Worm (Caenorhabditis elegans) whole organism, young adult: ENCODE results near the gene Y54G9A.5.

Source experiments
- B0019.2 ChIP-seq: fragments of 200-800 bp; sonication (Bioruptor generic); conservative IDR thresholded peaks from 2 replicates; pipeline ENCODE4 v1.3.6; 2022; ENCODE audit warnings: missing genetic modification reagents, missing genetic modification characterization, missing compliant biosample characterization
- B0035.1 ChIP-seq: sonication (generic microtip); optimal IDR thresholded peaks from 2 replicates; lab custom pipeline; 2016; ENCODE audit warnings: missing genetic modification characterization, mild to moderate bottlenecking, missing compliant biosample characterization, missing genotype, missing genetic modification reagents
- F33H1.4 ChIP-seq: fragments of 200-800 bp; sonication (Bioruptor generic); IDR thresholded peaks from 2 replicates; pipeline ENCODE4 v1.3.6; 2022; ENCODE audit warnings: missing genetic modification reagents, missing genetic modification characterization, missing compliant biosample characterization
- F57C9.4 ChIP-seq: sonication (generic microtip); optimal IDR thresholded peaks from 2 replicates; lab custom pipeline; 2017; ENCODE audit warnings: mild to moderate bottlenecking, missing genetic modification characterization, missing compliant biosample characterization
- K12H6.12 ChIP-seq: fragments of 200-800 bp; sonication (Bioruptor generic); optimal IDR thresholded peaks from 2 replicates; lab custom pipeline; 2018; ENCODE audit warnings: mild to moderate bottlenecking, missing genetic modification characterization, missing compliant biosample characterization
- T07F8.4 ChIP-seq: sonication (generic microtip); optimal IDR thresholded peaks from 2 replicates; lab custom pipeline; 2016; ENCODE audit warnings: mild to moderate bottlenecking, missing genetic modification characterization, moderate library complexity, missing compliant biosample characterization
- T26A5.8 ChIP-seq: sonication (generic microtip); optimal IDR thresholded peaks from 2 replicates; lab custom pipeline; 2016; ENCODE audit warnings: missing genetic modification characterization, missing compliant biosample characterization
- Y53F4B.3 ChIP-seq: fragments of 200-800 bp; sonication (Bioruptor generic); IDR thresholded peaks from 2 replicates; pipeline ENCODE4 v1.3.6; 2022; ENCODE audit warnings: missing genetic modification reagents, missing genetic modification characterization, missing compliant biosample characterization
- Y53G8AR.9 ChIP-seq: fragments of 200-800 bp; sonication (Bioruptor generic); conservative IDR thresholded peaks from 2 replicates; pipeline ENCODE4 v1.3.6; 2022; ENCODE audit warnings: missing genetic modification reagents, missing genetic modification characterization, missing compliant biosample characterization
- Y67H2A.10 ChIP-seq: fragments of 200-800 bp; sonication (Bioruptor generic); conservative IDR thresholded peaks from 2 replicates; pipeline ENCODE4 v1.3.6; 2022; ENCODE audit warnings: missing genetic modification reagents, missing genetic modification characterization, missing compliant biosample characterization
- akir-1 ChIP-seq: fragments of 200-800 bp; sonication (Bioruptor generic); optimal IDR thresholded peaks from 2 replicates; lab custom pipeline; 2018; ENCODE audit warnings: mild to moderate bottlenecking, missing genetic modification characterization, moderate library complexity, missing compliant biosample characterization
- aptf-2 ChIP-seq: fragments of 200-800 bp; sonication (Bioruptor generic); conservative IDR thresholded peaks from 2 replicates; pipeline ENCODE4 v1.3.6; 2022; ENCODE audit warnings: missing genetic modification reagents, missing genetic modification characterization, missing compliant biosample characterization
- bed-2 ChIP-seq: fragments of 200-800 bp; sonication (Bioruptor generic); IDR thresholded peaks from 2 replicates; pipeline ENCODE4 v1.3.6; 2022; ENCODE audit warnings: missing genetic modification reagents, missing genetic modification characterization, missing compliant biosample characterization
- dpl-1 ChIP-seq: fragments of 150-350 bp; optimal IDR thresholded peaks from 2 replicates; lab custom pipeline; 2014; ENCODE audit warnings: missing biosample characterization, missing genetic modification reagents, missing genetic modification characterization
- efl-1 ChIP-seq: fragments of 150-350 bp; optimal IDR thresholded peaks from 2 replicates; lab custom pipeline; 2014; ENCODE audit warnings: missing biosample characterization, missing genetic modification reagents, missing genetic modification characterization
- egl-18 ChIP-seq: fragments of 200-800 bp; sonication (Bioruptor generic); IDR thresholded peaks from 2 replicates; pipeline ENCODE4 v1.3.6; 2022; ENCODE audit warnings: missing genetic modification reagents, missing genetic modification characterization, missing compliant biosample characterization
- egrh-3 ChIP-seq: fragments of 200-800 bp; sonication (Bioruptor generic); IDR thresholded peaks from 2 replicates; pipeline ENCODE4 v1.3.6; 2022; ENCODE audit warnings: missing genetic modification reagents, missing genetic modification characterization, missing compliant biosample characterization
- ekl-4 ChIP-seq: fragments of 200-800 bp; sonication (Bioruptor generic); IDR thresholded peaks from 2 replicates; pipeline ENCODE4 v1.3.6; 2022; ENCODE audit warnings: missing genetic modification reagents, missing genetic modification characterization, missing compliant biosample characterization
- hmg-1.2 ChIP-seq: fragments of 200-800 bp; sonication (Bioruptor generic); IDR thresholded peaks from 2 replicates; pipeline ENCODE4 v1.3.6; 2022; ENCODE audit warnings: missing genetic modification reagents, missing genetic modification characterization, missing compliant biosample characterization
- let-607 ChIP-seq, 2 experiments: fragments of 200-800 bp in 1 of 2; sonication (Bioruptor generic) in 1 of 2; sonication (generic microtip) in 1 of 2; optimal IDR thresholded peaks; 2 replicates each; lab custom pipeline; 2016 to 2018; ENCODE audit warnings: mild to moderate bottlenecking in 2 of 2, missing compliant biosample characterization in 2 of 2, missing genetic modification characterization in 2 of 2, moderate library complexity in 2 of 2, missing genotype in 1 of 2
- lin-40 ChIP-seq: sonication (generic microtip); optimal IDR thresholded peaks from 2 replicates; lab custom pipeline; 2016; ENCODE audit warnings: missing genetic modification characterization, mild to moderate bottlenecking, missing compliant biosample characterization, missing genotype, missing genetic modification reagents
- lir-1 ChIP-seq: fragments of 200-800 bp; sonication (Bioruptor generic); conservative IDR thresholded peaks from 2 replicates; pipeline ENCODE4 v1.3.6; 2022; ENCODE audit warnings: missing genetic modification reagents, missing genetic modification characterization, missing compliant biosample characterization
- lsy-27 ChIP-seq: sonication (generic microtip); optimal IDR thresholded peaks from 2 replicates; lab custom pipeline; 2017; ENCODE audit warnings: missing genetic modification characterization, mild to moderate bottlenecking, missing compliant biosample characterization, antibody characterized with exemption, missing genotype, borderline replicate concordance; ENCODE audit not compliant: insufficient read depth
- nfya-2 ChIP-seq: fragments of 200-800 bp; sonication (Bioruptor generic); IDR thresholded peaks from 2 replicates; pipeline ENCODE4 v1.3.6; 2022; ENCODE audit warnings: missing genetic modification reagents, missing genetic modification characterization, missing compliant biosample characterization
- nhr-27 ChIP-seq: fragments of 200-800 bp; sonication (Bioruptor generic); optimal IDR thresholded peaks from 2 replicates; lab custom pipeline; 2018; ENCODE audit warnings: mild to moderate bottlenecking, missing genetic modification characterization, moderate library complexity, missing compliant biosample characterization
- nhr-80 ChIP-seq: sonication (generic microtip); optimal IDR thresholded peaks from 2 replicates; lab custom pipeline; 2016; ENCODE audit warnings: missing genetic modification characterization, missing compliant biosample characterization
- rcor-1 ChIP-seq: fragments of 200-800 bp; sonication (Bioruptor generic); IDR thresholded peaks from 2 replicates; pipeline ENCODE4 v1.3.6; 2022; ENCODE audit warnings: missing genetic modification reagents, missing genetic modification characterization, missing compliant biosample characterization
- rpc-1 ChIP-seq, 2 experiments: fragments of 150-350 bp in 1 of 2; sonication (generic microtip) in 1 of 2; optimal IDR thresholded peaks; 2 replicates each; lab custom pipeline; 2014 to 2018; ENCODE audit warnings: missing biosample characterization in 1 of 2, missing genetic modification characterization in 1 of 2, missing genetic modification reagents in 1 of 2, missing genotype in 1 of 2
- sdz-38 ChIP-seq: sonication (generic microtip); optimal IDR thresholded peaks from 2 replicates; lab custom pipeline; 2016; ENCODE audit warnings: missing genotype, missing genetic modification characterization, missing compliant biosample characterization
- snpc-1.1 ChIP-seq: sonication (generic microtip); optimal IDR thresholded peaks from 2 replicates; lab custom pipeline; 2017; ENCODE audit warnings: missing genetic modification characterization, mild to moderate bottlenecking, missing compliant biosample characterization, antibody characterized with exemption, moderate library complexity, missing genotype, missing genetic modification reagents; ENCODE audit not compliant: insufficient read depth
- snpc-1.3 ChIP-seq: sonication (generic microtip); optimal IDR thresholded peaks from 2 replicates; lab custom pipeline; 2017; ENCODE audit warnings: missing genetic modification characterization, mild to moderate bottlenecking, missing compliant biosample characterization, antibody characterized with exemption, moderate library complexity, missing genotype, missing genetic modification reagents; ENCODE audit not compliant: insufficient read depth
- snpc-3.4 ChIP-seq: sonication (generic microtip); optimal IDR thresholded peaks from 2 replicates; lab custom pipeline; 2017; ENCODE audit warnings: missing genetic modification characterization, mild to moderate bottlenecking, missing compliant biosample characterization, antibody characterized with exemption, moderate library complexity, missing genotype, missing genetic modification reagents
- snpc-4 ChIP-seq, 5 experiments: fragments of 150-350 bp in 1 of 5; sonication (generic microtip) in 4 of 5; optimal IDR thresholded peaks; 2 replicates each; lab custom pipeline; 2014 to 2018; ENCODE audit warnings: missing genetic modification characterization in 5 of 5, missing biosample characterization in 3 of 5, antibody characterized with exemption in 2 of 5, mild to moderate bottlenecking in 2 of 5, missing compliant biosample characterization in 2 of 5, missing genotype in 2 of 5, moderate library complexity in 2 of 5, missing genetic modification reagents in 1 of 5
- tlf-1 ChIP-seq: fragments of 200-800 bp; sonication (Bioruptor generic); optimal IDR thresholded peaks from 2 replicates; lab custom pipeline; 2018; ENCODE audit warnings: mild to moderate bottlenecking, missing genetic modification characterization, missing compliant biosample characterization
- xnd-1 ChIP-seq: sonication (generic microtip); optimal IDR thresholded peaks from 2 replicates; lab custom pipeline; 2016; ENCODE audit warnings: missing genotype, missing genetic modification reagents, missing genetic modification characterization, missing compliant biosample characterization
- ztf-18 ChIP-seq: sonication (generic microtip); optimal IDR thresholded peaks from 2 replicates; lab custom pipeline; 2016; ENCODE audit warnings: missing genotype, mild to moderate bottlenecking, missing genetic modification characterization, missing compliant biosample characterization
- ztf-26 ChIP-seq: sonication (generic microtip); optimal IDR thresholded peaks from 2 replicates; lab custom pipeline; 2017; ENCODE audit warnings: missing genetic modification characterization, missing compliant biosample characterization

The Y54G9A.5 gene

DNA sequence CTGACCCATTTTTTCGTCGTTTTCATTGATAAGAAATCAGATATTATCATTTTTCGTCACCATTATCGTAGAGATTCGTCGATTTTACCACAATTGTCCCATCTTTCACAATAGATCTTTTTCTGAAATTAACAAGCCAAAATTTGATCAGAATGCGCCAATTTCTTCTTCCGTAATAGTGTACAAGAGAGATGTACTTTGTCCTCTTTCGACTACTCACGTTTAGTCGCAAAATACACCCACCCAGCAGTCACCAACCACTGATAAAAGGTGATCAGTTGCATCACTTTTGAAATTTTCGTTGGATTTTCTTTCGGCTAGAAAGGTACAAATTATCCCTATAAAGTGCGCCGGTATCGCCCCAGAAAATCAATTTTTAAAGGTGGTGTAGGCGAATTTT is 9.8 kb downstream of the Y54G9A.5 start:
- TF ChIP-seq F57C9.4 (tag; lab: Kevin White, UChicago), result no peak
- TF ChIP-seq egl-18 (GFP tag; lab: Robert Waterston, UW), result no peak
- TF ChIP-seq T07F8.4 (tag; lab: Kevin White, UChicago), result no peak
- TF ChIP-seq lir-1, result no peak
- no peak for TF ChIP-seq lin-40 (tag; lab: Kevin White, UChicago)
- TF ChIP-seq snpc-1.3, result no peak
- no peak for TF ChIP-seq efl-1 (GFP tag; lab: Kevin White, UChicago)
- TF ChIP-seq Y67H2A.10 (GFP tag; lab: Robert Waterston, UW), result no peak
- no peak for TF ChIP-seq snpc-4 (GFP tag; optimal IDR thresholded peaks at IDR 0.05; lab: Kevin White, UChicago)
- TF ChIP-seq snpc-4 (tag; optimal IDR thresholded peaks at IDR 0.05; lab: Kevin White, UChicago), result no peak
- TF ChIP-seq snpc-1.1 (tag; lab: Kevin White, UChicago), result no peak
- TF ChIP-seq ztf-26 (tag; lab: Kevin White, UChicago), result no peak
- no peak for TF ChIP-seq hmg-1.2 (GFP tag; lab: Robert Waterston, UW)
- no peak for TF ChIP-seq B0019.2 (GFP tag; lab: Robert Waterston, UW)
- TF ChIP-seq B0035.1, result no peak

DNA sequence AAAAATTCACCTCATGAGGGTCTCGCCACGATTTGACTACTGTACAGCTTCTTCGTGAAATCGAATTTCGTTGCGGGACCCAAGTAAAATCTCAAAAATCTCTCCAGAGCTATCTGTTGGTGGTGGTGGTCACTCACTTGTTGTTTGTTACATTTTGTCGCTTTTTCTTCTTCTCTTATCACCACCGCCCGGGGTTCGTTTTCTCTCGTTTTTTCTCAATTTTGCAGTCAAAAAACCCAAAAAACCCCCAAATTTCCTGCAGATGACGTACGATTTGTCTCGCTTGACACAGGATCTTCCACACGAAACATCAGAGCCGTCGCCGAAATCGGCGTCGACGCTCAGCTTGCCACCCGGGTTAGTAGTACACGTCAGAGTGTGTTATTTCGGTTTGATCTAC is 13.3 kb downstream of the Y54G9A.5 start, which contains the start of gene R06B9.5:
TSS of gene R06B9.5 (plus strand) at position 232 of the 400 bp plus-strand sequence.
- no peak for TF ChIP-seq tlf-1 (GFP tag; lab: Kevin White, UChicago)
- no peak for TF ChIP-seq rpc-1 (optimal IDR thresholded peaks at IDR 0.05; lab: Kevin White, UChicago)
- no peak for TF ChIP-seq rpc-1 (tag; optimal IDR thresholded peaks at IDR 0.05; lab: Kevin White, UChicago)
- peak; percentile 3 for TF ChIP-seq efl-1 (GFP tag; lab: Kevin White, UChicago)
- TF ChIP-seq lsy-27, result no peak
- TF ChIP-seq, all 124 proteins: peak for 1

DNA sequence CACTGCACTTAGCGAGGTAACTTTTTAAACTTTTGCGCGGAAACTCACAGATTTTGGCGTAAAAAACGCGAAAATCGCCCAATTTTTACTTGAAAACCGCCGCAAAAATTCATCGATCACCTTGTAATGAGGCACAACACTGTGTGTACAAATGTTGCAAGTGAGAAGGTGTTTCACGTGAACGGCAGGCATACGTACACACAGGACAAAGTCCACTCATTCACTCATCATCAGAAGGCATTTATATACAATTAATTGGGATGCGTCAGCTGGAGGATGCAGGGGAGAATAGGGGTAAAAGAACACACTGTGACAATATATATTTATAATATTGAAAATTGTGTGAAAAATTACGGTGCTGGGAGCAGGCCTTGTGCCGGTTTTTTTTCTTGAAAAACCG is 14.1 kb downstream of the Y54G9A.5 start:
- no peak for TF ChIP-seq aptf-2 (GFP tag; lab: Robert Waterston, UW)
- no peak for TF ChIP-seq T26A5.8
- no peak for TF ChIP-seq rcor-1 (GFP tag; lab: Robert Waterston, UW)
- no peak for TF ChIP-seq sdz-38 (tag; lab: Kevin White, UChicago)
- no peak for TF ChIP-seq let-607 (tag; optimal IDR thresholded peaks at IDR 0.05; lab: Kevin White, UChicago)
- no peak for TF ChIP-seq snpc-3.4 (tag; lab: Kevin White, UChicago)
- no peak for TF ChIP-seq efl-1 (GFP tag; lab: Kevin White, UChicago)
- no peak for TF ChIP-seq Y67H2A.10 (GFP tag; lab: Robert Waterston, UW)
- no peak for TF ChIP-seq nhr-27 (tag; lab: Kevin White, UChicago)
- no peak for TF ChIP-seq Y53G8AR.9
- TF ChIP-seq ztf-18 (tag; lab: Kevin White, UChicago), result no peak

DNA sequence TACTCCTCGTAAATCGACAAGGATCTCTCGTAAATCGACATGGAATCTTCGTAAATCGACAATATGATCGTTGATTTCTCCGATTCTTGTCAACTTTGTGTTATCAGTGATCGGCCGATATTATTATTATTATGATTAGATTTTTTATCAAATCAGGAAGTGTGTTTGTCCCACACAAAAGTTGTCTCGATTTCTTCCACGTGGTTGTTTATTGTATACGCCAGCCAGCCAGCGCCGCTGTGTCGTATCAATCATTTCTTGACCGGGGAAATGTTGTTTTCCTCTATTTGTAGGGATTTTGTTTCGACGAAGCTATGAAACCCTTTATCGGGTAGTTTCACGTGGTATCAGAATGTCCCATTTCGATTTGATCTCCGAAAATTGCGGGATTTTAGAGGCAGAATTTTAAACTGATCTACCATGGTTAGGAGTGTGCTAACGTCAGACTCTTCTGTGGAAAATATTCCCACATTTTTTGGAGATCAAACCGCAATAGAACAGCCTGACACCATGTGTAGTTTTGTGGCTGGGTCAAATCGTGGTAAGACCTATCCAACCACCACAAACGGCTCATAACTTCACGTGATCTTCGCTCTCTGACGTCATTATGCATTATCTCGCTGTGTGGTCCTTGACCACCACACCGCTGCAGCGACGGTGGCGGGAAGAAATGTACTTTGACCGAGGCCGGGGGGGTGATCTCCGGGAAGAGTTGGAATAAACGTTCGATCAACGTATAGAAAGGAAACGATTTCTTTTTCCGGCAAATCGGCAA is 15.1 kb downstream of the Y54G9A.5 start:
- no peak for TF ChIP-seq nfya-2 (GFP tag; lab: Robert Waterston, UW)
- no peak for TF ChIP-seq akir-1 (GFP tag; lab: Kevin White, UChicago)
- no peak for TF ChIP-seq K12H6.12 (tag; lab: Kevin White, UChicago)
- TF ChIP-seq bed-2 (GFP tag; lab: Robert Waterston, UW), result no peak
- no peak for TF ChIP-seq dpl-1 (GFP tag; lab: Kevin White, UChicago)
- TF ChIP-seq ekl-4 (GFP tag; lab: Robert Waterston, UW), result no peak
- no peak for TF ChIP-seq snpc-1.3
- peak; percentile 14 for TF ChIP-seq xnd-1
- peak; percentile 49 for TF ChIP-seq nhr-80
- TF ChIP-seq let-607 (tag; optimal IDR thresholded peaks at IDR 0.05; lab: Kevin White, UChicago), result peak in 1 of 2 experiments; percentile 70
- no peak for TF ChIP-seq F33H1.4 (GFP tag; lab: Robert Waterston, UW)
- TF ChIP-seq egrh-3 (GFP tag; lab: Robert Waterston, UW), result no peak
- TF ChIP-seq Y53F4B.3, result no peak
